Worm (Caenorhabditis elegans) whole organism, early embryonic: Measurements from ENCODE around the gene msp-10.

ENCODE experiments used
- B0310.2 ChIP-seq: sonication (generic microtip); optimal IDR thresholded peaks from 2 replicates; lab custom pipeline; 2016; ENCODE audit warnings: mild to moderate bottlenecking, missing genetic modification characterization, missing compliant biosample characterization
- F13C5.2 ChIP-seq: sonication (generic microtip); optimal IDR thresholded peaks from 2 replicates; lab custom pipeline; 2017; ENCODE audit warnings: mild to moderate bottlenecking, missing genetic modification characterization, inconsistent platforms, missing compliant biosample characterization
- aly-1 ChIP-seq: sonication (generic microtip); optimal IDR thresholded peaks from 2 replicates; lab custom pipeline; 2016; ENCODE audit warnings: missing genetic modification characterization, missing compliant biosample characterization
- ama-1 ChIP-seq: fragments of 150-350 bp; optimal IDR thresholded peaks from 2 replicates; lab custom pipeline; 2014
- ceh-13 ChIP-seq: fragments of 200-800 bp; sonication (Bioruptor generic); optimal IDR thresholded peaks from 2 replicates; lab custom pipeline; 2018; ENCODE audit warnings: mild to moderate bottlenecking, missing genetic modification characterization, missing compliant biosample characterization
- ceh-36 ChIP-seq: sonication (generic microtip); optimal IDR thresholded peaks from 2 replicates; lab custom pipeline; 2016; ENCODE audit warnings: missing genetic modification characterization, inconsistent platforms, missing compliant biosample characterization
- ets-7 ChIP-seq: sonication (generic microtip); optimal IDR thresholded peaks from 2 replicates; lab custom pipeline; 2016; ENCODE audit warnings: missing genotype, missing genetic modification characterization, missing compliant biosample characterization
- flt-1 ChIP-seq: fragments of 200-800 bp; sonication (Bioruptor generic); IDR thresholded peaks from 2 replicates; pipeline ENCODE4 v1.3.6; 2022; ENCODE audit warnings: missing genetic modification characterization, missing compliant biosample characterization
- hmbx-1 ChIP-seq: sonication (generic microtip); optimal IDR thresholded peaks from 2 replicates; lab custom pipeline; 2016; ENCODE audit warnings: mild to moderate bottlenecking, missing genetic modification characterization, missing compliant biosample characterization
- hmg-4 ChIP-seq: fragments of 200-800 bp; sonication (Bioruptor generic); optimal IDR thresholded peaks from 2 replicates; lab custom pipeline; 2018; ENCODE audit warnings: mild to moderate bottlenecking, missing genetic modification characterization, missing compliant biosample characterization
- hnd-1 ChIP-seq: sonication (generic microtip); optimal IDR thresholded peaks from 2 replicates; lab custom pipeline; 2016; ENCODE audit warnings: missing genetic modification characterization, missing compliant biosample characterization
- pes-1 ChIP-seq: fragments of 200-800 bp; sonication (Bioruptor generic); IDR thresholded peaks from 2 replicates; pipeline ENCODE4 v1.3.6; 2022; ENCODE audit warnings: missing genetic modification reagents, missing genetic modification characterization, missing compliant biosample characterization
- scrt-1 ChIP-seq: fragments of 200-800 bp; sonication (Bioruptor generic); IDR thresholded peaks from 2 replicates; pipeline ENCODE4 v1.3.6; 2022; ENCODE audit warnings: missing genetic modification characterization, missing compliant biosample characterization
- sea-1 ChIP-seq: fragments of 200-800 bp; sonication (Bioruptor generic); conservative IDR thresholded peaks from 2 replicates; pipeline ENCODE4 v1.3.6; 2022; ENCODE audit warnings: missing genetic modification characterization, missing compliant biosample characterization
- tbx-11 ChIP-seq: fragments of 200-800 bp; sonication (Bioruptor generic); IDR thresholded peaks from 2 replicates; pipeline ENCODE4 v1.3.6; 2022; ENCODE audit warnings: missing genetic modification characterization, missing compliant biosample characterization
- tbx-37 ChIP-seq: fragments of 200-800 bp; sonication (Bioruptor generic); conservative IDR thresholded peaks from 2 replicates; pipeline ENCODE4 v1.3.6; 2022; ENCODE audit warnings: missing genetic modification reagents, missing genetic modification characterization, missing compliant biosample characterization
- tra-4 ChIP-seq: sonication (generic microtip); optimal IDR thresholded peaks from 2 replicates; lab custom pipeline; 2017; ENCODE audit warnings: missing genetic modification characterization, missing compliant biosample characterization

Gene msp-10

ce11 chrIV:9866865-9867264 lies 29.4 kb downstream of the msp-10 start:
- TF ChIP-seq ets-7 (tag; lab: Kevin White, UChicago): no peak
- no peak for TF ChIP-seq ceh-13
- no peak for TF ChIP-seq tra-4
- no peak for TF ChIP-seq tbx-11
- no peak for TF ChIP-seq hmbx-1 (tag; lab: Kevin White, UChicago)

DNA sequence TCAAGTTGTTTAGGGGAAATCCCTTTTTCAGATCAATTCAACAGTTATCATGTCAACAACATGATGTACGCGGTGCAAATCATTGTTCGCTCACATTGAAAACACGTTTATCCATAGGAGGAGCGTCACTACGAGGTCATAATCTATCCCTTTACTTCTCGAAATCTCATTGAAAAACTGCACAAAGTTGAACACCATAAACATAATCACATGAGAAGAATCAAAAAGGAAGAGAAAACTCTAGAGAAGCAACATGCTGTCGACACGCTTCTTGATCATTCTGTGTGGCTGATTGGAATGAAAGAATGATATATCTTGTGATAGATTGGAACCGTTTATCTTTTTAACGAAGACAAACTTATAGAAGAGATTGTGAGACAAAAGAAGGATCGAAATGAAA lies 30.5 kb downstream of the msp-10 start:
- no peak for TF ChIP-seq B0310.2 (tag; lab: Kevin White, UChicago)
- TF ChIP-seq F13C5.2 (tag; lab: Kevin White, UChicago): no peak
- no peak for TF ChIP-seq tbx-11
- TF ChIP-seq ceh-36 (tag; lab: Kevin White, UChicago): no peak

DNA sequence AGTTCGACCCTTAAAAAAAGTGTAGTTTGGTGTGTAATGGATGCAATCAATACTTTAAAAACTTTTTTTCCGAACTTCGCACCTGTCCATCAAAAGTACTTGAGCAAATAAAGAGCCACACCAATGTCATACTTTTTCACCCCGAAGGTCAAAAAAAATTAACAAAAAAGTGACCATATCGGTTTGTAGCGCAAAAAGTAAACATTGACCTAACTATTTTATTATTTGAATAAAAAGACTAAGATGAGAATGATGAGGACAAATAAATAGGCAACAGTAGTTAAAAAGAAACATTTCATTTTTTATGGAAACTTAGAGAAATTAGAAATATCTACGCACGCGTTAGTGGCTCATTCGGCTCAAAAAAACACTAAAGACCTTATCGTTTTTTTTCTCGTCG lies 31.9 kb downstream of the msp-10 start:
- TF ChIP-seq B0310.2 (tag; lab: Kevin White, UChicago) (no peak), ceh-36 (tag; lab: Kevin White, UChicago) (no peak), tra-4 (no peak), sea-1 (GFP tag; lab: Robert Waterston, UW) (no peak), ceh-13 (no peak)

- TF ChIP-seq ceh-13 (no peak), flt-1 (GFP tag; lab: Robert Waterston, UW) (no peak), sea-1 (GFP tag; lab: Robert Waterston, UW) (no peak), hnd-1 (no peak), pes-1 (GFP tag; lab: Robert Waterston, UW) (no peak), ets-7 (tag; lab: Kevin White, UChicago) (no peak), tbx-11 (no peak), F13C5.2 (tag; lab: Kevin White, UChicago) (no peak), aly-1 (tag; lab: Kevin White, UChicago) (no peak), hmbx-1 (tag; lab: Kevin White, UChicago) (no peak), ama-1 (lab: Kevin White, UChicago) (no peak)
Measured at ce11 chrIV:9872210-9872609, 34.8 kb downstream of the msp-10 start.

DNA sequence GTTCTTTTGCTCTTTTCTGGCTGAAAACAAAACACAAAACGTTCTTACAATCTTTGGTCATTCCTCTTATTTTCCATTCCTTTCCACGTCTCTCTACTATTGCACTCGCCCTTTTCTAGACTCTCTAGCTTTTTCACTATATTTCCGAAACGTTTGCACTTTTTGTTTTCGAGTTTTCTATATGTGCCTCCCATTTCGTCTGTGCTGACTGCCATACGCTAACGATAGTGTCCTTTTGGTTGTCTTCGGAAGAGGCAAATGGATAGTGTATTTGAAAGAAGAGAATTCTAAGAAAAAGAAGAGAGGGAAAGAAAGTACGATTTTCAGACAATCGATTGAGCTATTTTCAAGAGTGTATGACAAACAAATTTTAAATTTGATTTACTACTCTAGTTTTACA lies 35.3 kb downstream of the msp-10 start:
- TF ChIP-seq hmg-4 (GFP tag; lab: Kevin White, UChicago) (no peak), sea-1 (GFP tag; lab: Robert Waterston, UW) (no peak)

ce11 chrIV:9873837-9874236 lies 36.4 kb downstream of the msp-10 start:
- TF ChIP-seq aly-1 (tag; lab: Kevin White, UChicago) (no peak), scrt-1 (GFP tag; lab: Robert Waterston, UW) (no peak), pes-1 (GFP tag; lab: Robert Waterston, UW) (no peak), ceh-13 (no peak), F13C5.2 (tag; lab: Kevin White, UChicago) (no peak), flt-1 (GFP tag; lab: Robert Waterston, UW) (no peak), hmbx-1 (tag; lab: Kevin White, UChicago) (no peak), B0310.2 (tag; lab: Kevin White, UChicago) (no peak), ama-1 (lab: Kevin White, UChicago) (no peak), ceh-36 (tag; lab: Kevin White, UChicago) (no peak), ets-7 (tag; lab: Kevin White, UChicago) (no peak), tbx-11 (no peak), tra-4 (no peak)

DNA sequence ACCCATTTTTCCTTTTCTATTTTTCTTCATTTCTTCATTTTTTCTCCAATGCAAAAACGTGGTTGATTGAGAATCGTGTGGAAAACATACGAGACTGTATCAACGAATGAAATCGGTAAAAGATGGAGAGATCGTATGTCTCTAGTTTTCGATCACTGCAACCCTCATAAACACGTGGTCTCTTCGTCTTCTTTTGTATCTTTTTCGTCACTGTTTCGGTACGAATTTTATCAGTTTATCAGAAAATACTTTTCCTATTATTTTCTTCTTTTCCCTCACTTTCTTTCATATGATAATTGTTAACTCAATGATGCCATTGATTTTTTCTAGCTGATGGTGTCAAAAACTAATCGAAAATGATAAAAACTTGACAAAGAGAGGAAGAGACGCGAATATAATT lies 38.2 kb downstream of the msp-10 start:
- TF ChIP-seq ceh-13: no peak
- no peak for TF ChIP-seq ceh-36 (tag; lab: Kevin White, UChicago)

ce11 chrIV:9878893-9879379 lies 41.5 kb downstream of the msp-10 start, which contains the start of gene nhr-4:
nhr-4 (plus strand) TSS chrIV:9879329.
- no peak for TF ChIP-seq hnd-1
- no peak for TF ChIP-seq ama-1 (lab: Kevin White, UChicago)
- TF ChIP-seq tbx-11: no peak
- no peak for TF ChIP-seq hmbx-1 (tag; lab: Kevin White, UChicago)
- TF ChIP-seq ceh-36 (tag; lab: Kevin White, UChicago): no peak
- no peak for TF ChIP-seq aly-1 (tag; lab: Kevin White, UChicago)
- TF ChIP-seq ets-7 (tag; lab: Kevin White, UChicago): no peak
- no peak for TF ChIP-seq ceh-13
- no peak for TF ChIP-seq scrt-1 (GFP tag; lab: Robert Waterston, UW)
- TF ChIP-seq pes-1 (GFP tag; lab: Robert Waterston, UW): no peak
- no peak for TF ChIP-seq flt-1 (GFP tag; lab: Robert Waterston, UW)
- TF ChIP-seq B0310.2 (tag; lab: Kevin White, UChicago): no peak
- no peak for TF ChIP-seq hmg-4 (GFP tag; lab: Kevin White, UChicago)

ce11 chrIV:9884257-9884656 lies 46.8 kb downstream of the msp-10 start, which contains the start of the genes prp-18 and mccc-1:
prp-18 (minus strand) TSS chrIV:9884383.
mccc-1 (plus strand) TSS chrIV:9884570.
- no peak for TF ChIP-seq hmg-4 (GFP tag; lab: Kevin White, UChicago)
- no peak for TF ChIP-seq tbx-37
- TF ChIP-seq hnd-1: no peak
- TF ChIP-seq ama-1 (lab: Kevin White, UChicago): no peak
- TF ChIP-seq tra-4: no peak
- TF ChIP-seq sea-1 (GFP tag; lab: Robert Waterston, UW): no peak
- no peak for TF ChIP-seq aly-1 (tag; lab: Kevin White, UChicago)
- no peak for TF ChIP-seq pes-1 (GFP tag; lab: Robert Waterston, UW)
- TF ChIP-seq ceh-36 (tag; lab: Kevin White, UChicago): no peak
- no peak for TF ChIP-seq flt-1 (GFP tag; lab: Robert Waterston, UW)
- TF ChIP-seq ceh-13: no peak
- no peak for TF ChIP-seq scrt-1 (GFP tag; lab: Robert Waterston, UW)
- TF ChIP-seq hmbx-1 (tag; lab: Kevin White, UChicago): no peak
- no peak for TF ChIP-seq ets-7 (tag; lab: Kevin White, UChicago)
- no peak for TF ChIP-seq B0310.2 (tag; lab: Kevin White, UChicago)
- TF ChIP-seq tbx-11: no peak
- TF ChIP-seq F13C5.2 (tag; lab: Kevin White, UChicago): no peak
